Fruit fly (Drosophila melanogaster): ENCODE measurements around the gene CG8042.

dm6 chr3L:7992854-7993253 lies 18.1 kb upstream of the CG8042 start:
- TF ChIP-seq Hr4 (GFP tag; optimal IDR thresholded peaks at IDR 0.05) = no peak
- no peak for TF ChIP-seq CG11294 (GFP tag; IDR thresholded peaks at IDR 0.05)
- TF ChIP-seq Ets21C (GFP tag; optimal IDR thresholded peaks at IDR 0.05) = no peak
- TF ChIP-seq fd85E (GFP tag; optimal IDR thresholded peaks at IDR 0.05) = no peak
- TF ChIP-seq Eip75B (GFP tag; optimal IDR thresholded peaks at IDR 0.05) = no peak
- no peak for TF ChIP-seq vri (GFP tag; optimal IDR thresholded peaks at IDR 0.05)
- TF ChIP-seq OdsH (GFP tag; optimal IDR thresholded peaks at IDR 0.05) = no peak
- TF ChIP-seq CG34406 (GFP tag; optimal IDR thresholded peaks at IDR 0.05) = no peak

Data from whole organism, prepupa.